Fruit fly (Drosophila melanogaster) whole organism, wandering third instar larva: ENCODE data around the gene CG33159.

Source experiments
- Abd-B ChIP-seq: fragments of >200 bp; optimal IDR thresholded peaks from 2 replicates; lab custom pipeline; 2017; ENCODE audit warnings: missing biosample characterization, missing genetic modification characterization
- CG32264 ChIP-seq: fragments of 200-800 bp; sonication (Bioruptor generic); optimal IDR thresholded peaks from 2 replicates; lab custom pipeline; 2016; ENCODE audit warnings: missing biosample characterization, missing genetic modification characterization
- CG9705 ChIP-seq: fragments of 200-800 bp; sonication (Bioruptor generic); optimal IDR thresholded peaks from 2 replicates; lab custom pipeline; 2018; ENCODE audit warnings: missing biosample characterization, mild to moderate bottlenecking, missing genetic modification characterization
- CrebA ChIP-seq: fragments of 200-800 bp; sonication (Bioruptor generic); optimal IDR thresholded peaks from 2 replicates; lab custom pipeline; 2016; ENCODE audit warnings: missing biosample characterization, mild to moderate bottlenecking, missing genetic modification characterization, borderline replicate concordance
- Dfd ChIP-seq: fragments of >200 bp; optimal IDR thresholded peaks from 2 replicates; lab custom pipeline; 2017; ENCODE audit warnings: missing biosample characterization, missing genetic modification characterization
- Dif ChIP-seq: fragments of 200-275, 200-300 bp; sonication (Bioruptor generic); optimal IDR thresholded peaks from 2 replicates; lab custom pipeline; 2018; ENCODE audit warnings: missing biosample characterization, missing genetic modification characterization; ENCODE audit not compliant: partially characterized antibody
- GATAd ChIP-seq: sonication (Bioruptor generic); optimal IDR thresholded peaks from 2 replicates; lab custom pipeline; 2016; ENCODE audit warnings: missing biosample characterization, missing genetic modification characterization
- HLH106 ChIP-seq: fragments of 200-800 bp; optimal IDR thresholded peaks from 3 replicates; lab custom pipeline; 2019; ENCODE audit warnings: missing biosample characterization, mild to moderate bottlenecking, missing genetic modification characterization, moderate library complexity
- Hnf4 ChIP-seq: fragments of 200-800 bp; sonication (Bioruptor generic); optimal IDR thresholded peaks from 2 replicates; lab custom pipeline; 2016; ENCODE audit warnings: missing biosample characterization, mild to moderate bottlenecking, missing genetic modification characterization
- Hr78 ChIP-seq: fragments of >200 bp; optimal IDR thresholded peaks from 2 replicates; lab custom pipeline; 2017; ENCODE audit warnings: missing biosample characterization, missing genetic modification characterization
- Hr83 ChIP-seq: fragments of 200-300 bp; sonication (Bioruptor generic); optimal IDR thresholded peaks from 2 replicates; lab custom pipeline; 2016; ENCODE audit warnings: missing biosample characterization, mild to moderate bottlenecking, missing genetic modification characterization, moderate library complexity; ENCODE audit not compliant: poor library complexity, severe bottlenecking
- Jra ChIP-seq: sonication (Bioruptor generic); optimal IDR thresholded peaks from 2 replicates; lab custom pipeline; 2016; ENCODE audit warnings: missing biosample characterization, missing genetic modification characterization
- Mio ChIP-seq: sonication (Bioruptor generic); optimal IDR thresholded peaks from 2 replicates; lab custom pipeline; 2016; ENCODE audit warnings: missing biosample characterization, missing genetic modification characterization
- Myc ChIP-seq: fragments of >200 bp; optimal IDR thresholded peaks from 2 replicates; lab custom pipeline; 2017
- N ChIP-seq: fragments of >200 bp; optimal IDR thresholded peaks from 2 replicates; lab custom pipeline; 2018; ENCODE audit warnings: missing biosample characterization, missing external identifiers, missing genetic modification characterization
- OdsH ChIP-seq: fragments of 200-800 bp; sonication (Bioruptor generic); optimal IDR thresholded peaks from 2 replicates; lab custom pipeline; 2016; ENCODE audit warnings: missing biosample characterization, mild to moderate bottlenecking, missing genetic modification characterization
- Rel ChIP-seq, 2 experiments: fragments of 200-800 bp; sonication (Bioruptor generic) in 1 of 2; optimal IDR thresholded peaks; 2 replicates in 1 of 2; 3 replicates in 1 of 2; lab custom pipeline; 2016 to 2019; ENCODE audit warnings: mild to moderate bottlenecking in 2 of 2, missing biosample characterization in 2 of 2, missing genetic modification characterization in 2 of 2, moderate library complexity in 1 of 2
- Sp1 ChIP-seq: fragments of 200-800 bp; sonication (Bioruptor generic); optimal IDR thresholded peaks from 3 replicates; lab custom pipeline; 2019; ENCODE audit warnings: missing biosample characterization, mild to moderate bottlenecking, missing genetic modification characterization, moderate library complexity
- Vsx2 ChIP-seq: fragments of 200-300, 225-300 bp; sonication (Bioruptor generic); optimal IDR thresholded peaks from 2 replicates; lab custom pipeline; 2018; ENCODE audit warnings: missing biosample characterization, missing genetic modification characterization; ENCODE audit not compliant: partially characterized antibody
- br ChIP-seq: fragments of 200-800 bp; sonication (Bioruptor generic); optimal IDR thresholded peaks from 2 replicates; lab custom pipeline; 2016; ENCODE audit warnings: missing biosample characterization, missing genetic modification characterization
- brk ChIP-seq: fragments of 200-800 bp; sonication (Bioruptor generic); optimal IDR thresholded peaks from 2 replicates; lab custom pipeline; 2016; ENCODE audit warnings: missing biosample characterization, mild to moderate bottlenecking, missing genetic modification characterization
- dl ChIP-seq, 2 experiments: fragments of 175-275, 200-275 bp in 1 of 2; fragments of 200-275 bp in 1 of 2; sonication (Bioruptor generic); optimal IDR thresholded peaks; lab custom pipeline; 2018; ENCODE audit warnings: mild to moderate bottlenecking in 2 of 2, missing biosample characterization in 2 of 2, missing genetic modification characterization in 2 of 2, moderate library complexity in 2 of 2; ENCODE audit not compliant: partially characterized antibody in 2 of 2, insufficient read depth in 1 of 2
- dmrt93B ChIP-seq: fragments of 200-800 bp; sonication (Bioruptor generic); optimal IDR thresholded peaks from 2 replicates; lab custom pipeline; 2018; ENCODE audit warnings: missing biosample characterization, mild to moderate bottlenecking, missing genetic modification characterization
- dsf ChIP-seq: sonication (Bioruptor generic); optimal IDR thresholded peaks from 2 replicates; lab custom pipeline; 2016; ENCODE audit warnings: missing biosample characterization, missing genetic modification characterization, borderline replicate concordance
- ey ChIP-seq: fragments of 200-800 bp; sonication (Bioruptor generic); optimal IDR thresholded peaks from 2 replicates; lab custom pipeline; 2016; ENCODE audit warnings: missing biosample characterization, missing genetic modification characterization
- foxo ChIP-seq, 2 experiments: fragments of 200-800 bp; sonication (Bioruptor generic); optimal IDR thresholded peaks; 2 replicates in 1 of 2; 3 replicates in 1 of 2; lab custom pipeline; 2016 to 2017; ENCODE audit warnings: missing biosample characterization in 2 of 2, missing genetic modification characterization in 2 of 2
- fru ChIP-seq: fragments of 200-800 bp; sonication (Bioruptor generic); optimal IDR thresholded peaks from 3 replicates; lab custom pipeline; 2016; ENCODE audit warnings: missing biosample characterization, mild to moderate bottlenecking, missing genetic modification characterization
- h ChIP-seq: fragments of 200-800 bp; sonication (Bioruptor generic); optimal IDR thresholded peaks from 3 replicates; lab custom pipeline; 2016; ENCODE audit warnings: missing biosample characterization, mild to moderate bottlenecking, missing genetic modification characterization
- jim ChIP-seq: fragments of 175-275, 200-325 bp; sonication (Bioruptor generic); optimal IDR thresholded peaks from 2 replicates; lab custom pipeline; 2016; ENCODE audit warnings: missing biosample characterization, mild to moderate bottlenecking, missing genetic modification characterization
- lola ChIP-seq: fragments of >200 bp; optimal IDR thresholded peaks from 2 replicates; lab custom pipeline; 2017; ENCODE audit warnings: missing biosample characterization, missing genetic modification characterization
- pan ChIP-seq: fragments of >200 bp; optimal IDR thresholded peaks from 2 replicates; lab custom pipeline; 2017
- psq ChIP-seq: fragments of 200-800 bp; sonication (Bioruptor generic); optimal IDR thresholded peaks from 3 replicates; lab custom pipeline; 2017; ENCODE audit warnings: missing biosample characterization, mild to moderate bottlenecking, missing genetic modification characterization, moderate library complexity
- rgr ChIP-seq: fragments of 200-800 bp; sonication (Bioruptor generic); optimal IDR thresholded peaks from 3 replicates; lab custom pipeline; 2016; ENCODE audit warnings: missing biosample characterization, mild to moderate bottlenecking, missing genetic modification characterization
- sage ChIP-seq: fragments of 200-800 bp; sonication (Bioruptor generic); optimal IDR thresholded peaks from 2 replicates; lab custom pipeline; 2016; ENCODE audit warnings: missing biosample characterization, mild to moderate bottlenecking, missing genetic modification characterization
- tai ChIP-seq: sonication (Bioruptor generic); optimal IDR thresholded peaks from 2 replicates; lab custom pipeline; 2016; ENCODE audit warnings: missing biosample characterization, missing genetic modification characterization
- usp ChIP-seq: fragments of >200 bp; optimal IDR thresholded peaks from 2 replicates; lab custom pipeline; 2017; ENCODE audit warnings: missing biosample characterization, missing genetic modification characterization
- woc ChIP-seq: sonication (Bioruptor generic); optimal IDR thresholded peaks from 2 replicates; lab custom pipeline; 2016; ENCODE audit warnings: missing biosample characterization, mild to moderate bottlenecking, missing genetic modification characterization

The CG33159 gene

DNA sequence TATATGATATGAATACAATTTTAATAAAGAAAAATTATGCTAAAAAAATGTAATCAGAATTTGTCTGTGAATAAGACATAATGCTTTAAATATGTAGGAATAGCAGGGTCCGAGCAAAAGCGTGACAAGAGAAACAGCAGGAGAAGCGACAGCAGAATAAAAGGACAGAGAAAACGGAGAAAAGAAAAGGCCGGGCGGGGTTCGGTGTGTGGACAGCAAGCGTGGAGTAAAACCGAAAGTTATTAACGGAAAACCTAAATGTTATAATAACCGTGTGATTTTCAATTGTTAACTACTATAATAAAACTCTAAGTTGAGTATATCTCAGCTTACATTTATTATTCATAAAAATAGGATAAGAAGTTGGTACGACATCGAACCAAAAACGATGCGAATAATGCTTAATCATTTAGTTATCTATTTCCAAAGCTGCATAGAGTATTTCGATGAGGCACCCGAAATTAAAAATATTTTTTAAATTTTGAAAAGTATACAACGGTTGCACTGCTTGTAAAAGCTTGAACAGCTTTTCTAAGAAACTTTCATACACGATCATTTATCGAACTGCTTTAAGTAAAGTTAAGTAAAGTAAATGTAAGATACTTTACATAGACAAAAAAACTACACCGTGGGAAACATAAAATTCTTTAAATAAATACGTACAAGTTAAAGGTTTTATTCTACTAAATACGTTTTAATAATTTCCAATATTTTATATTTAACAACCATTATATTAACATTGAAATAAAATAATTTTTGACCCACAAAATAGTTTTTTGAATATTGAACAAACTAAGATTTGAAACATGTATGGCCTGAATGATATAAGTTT is 47.6 kb upstream of the CG33159 start:
- TF ChIP-seq jim (GFP tag; lab: Kevin White, UChicago) (no peak), Hnf4 (peak; percentile 70), dsf (GFP tag; lab: Kevin White, UChicago) (peak; percentile 40), dmrt93B (no peak), Vsx2 (GFP tag; lab: Kevin White, UChicago) (peak; percentile 24), foxo (GFP tag; optimal IDR thresholded peaks at IDR 0.05; lab: Kevin White, UChicago) (no peak), Sp1 (GFP tag; lab: Kevin White, UChicago) (no peak), dl (GFP tag; optimal IDR thresholded peaks at IDR 0.05; lab: Kevin White, UChicago; ENCODE audit: insufficient read depth in 1 of 2, partially characterized antibody in 2 of 2) (no peak), CG32264 (no peak), OdsH (GFP tag; lab: Kevin White, UChicago) (no peak), CG9705 (GFP tag; lab: Kevin White, UChicago) (no peak), N (GFP tag; lab: Kevin White, UChicago) (no peak), usp (GFP tag; lab: Kevin White, UChicago) (no peak), Dif (GFP tag; lab: Kevin White, UChicago) (no peak), psq (GFP tag; lab: Kevin White, UChicago) (peak; percentile 74), br (GFP tag; lab: Kevin White, UChicago) (peak; percentile 35), tai (GFP tag; lab: Kevin White, UChicago) (peak; percentile 29), Mio (no peak), woc (GFP tag; lab: Kevin White, UChicago) (peak; percentile 26), h (GFP tag; lab: Kevin White, UChicago) (peak; percentile 27), Hr83 (GFP tag; lab: Kevin White, UChicago) (peak; percentile 18), Rel (GFP tag; optimal IDR thresholded peaks at IDR 0.05; lab: Kevin White, UChicago) (no peak), Rel (tag; optimal IDR thresholded peaks at IDR 0.05; lab: Kevin White, UChicago) (peak; percentile 29), Dfd (GFP tag; lab: Kevin White, UChicago) (no peak), Jra (GFP tag; lab: Kevin White, UChicago) (peak; percentile 41), rgr (GFP tag; lab: Kevin White, UChicago) (peak; percentile 1), Hr78 (GFP tag; lab: Kevin White, UChicago) (no peak), Myc (lab: Kevin White, UChicago) (no peak), brk (GFP tag; lab: Kevin White, UChicago) (peak; percentile 79), fru (GFP tag; lab: Kevin White, UChicago) (peak; percentile 26), sage (GFP tag; lab: Kevin White, UChicago) (no peak), GATAd (GFP tag; lab: Kevin White, UChicago) (peak; percentile 16), CrebA (GFP tag; lab: Kevin White, UChicago) (peak; percentile 62)

DNA sequence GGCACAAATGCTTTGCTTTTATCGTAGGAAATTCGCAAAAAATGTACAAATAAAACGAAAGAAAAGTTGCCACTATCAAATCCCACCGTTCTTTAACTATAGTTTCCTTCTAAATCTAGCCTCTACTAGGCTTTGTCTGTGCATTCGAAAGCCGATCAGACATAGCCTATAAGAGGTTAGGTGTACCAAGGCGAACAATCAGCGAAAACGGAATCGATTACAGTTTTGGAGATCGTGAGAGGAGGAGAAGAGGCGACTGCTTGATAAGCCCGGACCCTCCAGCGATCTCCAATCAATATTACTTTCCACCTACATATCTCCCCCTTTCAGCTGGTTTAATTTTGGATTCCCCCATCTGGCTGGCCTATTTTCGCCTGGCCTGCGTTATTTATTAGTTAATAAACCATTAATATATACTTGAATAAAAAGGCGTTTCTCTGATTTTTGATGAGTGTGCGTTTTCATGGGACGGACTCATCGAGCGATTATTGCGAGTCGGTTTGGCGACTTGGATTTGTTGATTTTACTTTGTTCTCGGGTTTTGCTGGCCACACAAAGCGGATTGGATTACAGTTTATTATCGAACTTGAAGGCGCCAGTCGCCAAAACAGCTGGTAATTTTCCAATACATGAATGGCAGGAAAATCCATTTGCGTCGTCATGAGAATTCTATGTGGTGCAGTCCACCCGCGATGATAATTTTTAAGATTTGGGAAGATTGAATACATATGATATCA is 46.8 kb upstream of the CG33159 start:
- TF ChIP-seq rgr (GFP tag; lab: Kevin White, UChicago) (peak; percentile 24), Hnf4 (peak; percentile 54), Dfd (GFP tag; lab: Kevin White, UChicago) (no peak), woc (GFP tag; lab: Kevin White, UChicago) (peak; percentile 37), Dif (GFP tag; lab: Kevin White, UChicago) (no peak), sage (GFP tag; lab: Kevin White, UChicago) (peak; percentile 55), br (GFP tag; lab: Kevin White, UChicago) (peak; percentile 42), CG32264 (no peak), OdsH (GFP tag; lab: Kevin White, UChicago) (peak; percentile 37), psq (GFP tag; lab: Kevin White, UChicago) (no peak), jim (GFP tag; lab: Kevin White, UChicago) (peak; percentile 36), lola (no peak), foxo (GFP tag; optimal IDR thresholded peaks at IDR 0.05; lab: Kevin White, UChicago) (peak in 1 of 2 experiments; percentile 26), usp (GFP tag; lab: Kevin White, UChicago) (no peak), h (GFP tag; lab: Kevin White, UChicago) (peak; percentile 5), HLH106 (tag; lab: Kevin White, UChicago) (peak; percentile 6), dl (GFP tag; optimal IDR thresholded peaks at IDR 0.05; lab: Kevin White, UChicago; ENCODE audit: insufficient read depth in 1 of 2, partially characterized antibody in 2 of 2) (no peak), Rel (GFP tag; optimal IDR thresholded peaks at IDR 0.05; lab: Kevin White, UChicago) (peak; percentile 77), Rel (tag; optimal IDR thresholded peaks at IDR 0.05; lab: Kevin White, UChicago) (peak; percentile 89), Abd-B (GFP tag; lab: Kevin White, UChicago) (no peak), ey (peak; percentile 4), tai (GFP tag; lab: Kevin White, UChicago) (peak; percentile 36), brk (GFP tag; lab: Kevin White, UChicago) (peak; percentile 51), Hr83 (GFP tag; lab: Kevin White, UChicago) (peak; percentile 73), Vsx2 (GFP tag; lab: Kevin White, UChicago) (no peak), N (GFP tag; lab: Kevin White, UChicago) (no peak), dmrt93B (peak; percentile 6), Jra (GFP tag; lab: Kevin White, UChicago) (no peak), fru (GFP tag; lab: Kevin White, UChicago) (no peak), Sp1 (GFP tag; lab: Kevin White, UChicago) (peak; percentile 53), CrebA (GFP tag; lab: Kevin White, UChicago) (peak; percentile 68), Mio (no peak), CG9705 (GFP tag; lab: Kevin White, UChicago) (no peak), pan (lab: Kevin White, UChicago) (no peak), dsf (GFP tag; lab: Kevin White, UChicago) (peak; percentile 30), Hr78 (GFP tag; lab: Kevin White, UChicago) (no peak), Myc (lab: Kevin White, UChicago) (no peak), GATAd (GFP tag; lab: Kevin White, UChicago) (no peak)
